In the genomic region with DNA sequence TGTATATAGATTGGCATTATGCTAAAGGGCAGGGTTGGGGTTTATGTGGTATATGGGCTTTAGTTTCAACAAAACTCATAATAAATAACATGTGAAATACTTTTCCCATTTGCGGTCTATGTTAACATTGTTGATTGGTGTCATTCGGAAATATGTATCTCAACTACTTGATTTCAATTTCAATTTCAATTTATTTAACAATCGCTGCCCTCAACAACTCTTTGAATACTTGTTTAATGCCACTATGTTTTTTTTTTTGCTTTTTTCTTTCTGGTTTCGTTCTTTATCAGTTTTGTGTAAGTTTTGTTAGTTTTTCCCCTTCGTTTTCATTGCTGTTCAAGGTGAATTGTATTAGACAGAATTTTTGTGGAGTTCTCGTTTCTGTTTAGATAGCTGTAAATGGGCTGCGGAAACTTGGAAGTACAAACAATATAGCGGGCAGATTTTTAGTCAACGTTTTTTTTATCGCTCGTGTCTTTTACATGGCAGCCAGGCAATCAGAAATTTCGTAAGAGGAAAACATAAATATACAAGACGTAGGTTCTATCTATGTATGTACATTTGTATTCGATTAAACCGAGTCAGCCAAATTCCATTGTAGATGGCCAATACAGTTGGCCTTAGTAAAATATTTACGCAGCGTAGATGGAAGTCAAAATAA, we compare ENCODE assay signal across 1 fruit fly cellular context.
TF ChIP-seq lines count a peak whose summit lies in the region.

No protein-coding gene starts in this region.

TF ChIP-seq in whole organism, embryonic, 481 proteins besides CTCF, POLR2A, EP300 and RAD21 (continued from another document):
- no peak for TF ChIP-seq CG17802 (tag; optimal IDR thresholded peaks at IDR 0.05; lab: Kevin White, UChicago)
- no peak for TF ChIP-seq Sin3A (optimal IDR thresholded peaks at IDR 0.05; lab: Kevin White, UChicago)
- peak; percentile 12 for TF ChIP-seq CG12769 (tag; optimal IDR thresholded peaks at IDR 0.05; lab: Kevin White, UChicago)
- no peak for TF ChIP-seq BEAF-32 (GFP tag; optimal IDR thresholded peaks at IDR 0.05; lab: Kevin White, UChicago)
- no peak for TF ChIP-seq vfl (GFP tag; optimal IDR thresholded peaks at IDR 0.05; lab: Kevin White, UChicago)
- TF ChIP-seq danr (GFP tag; IDR thresholded peaks at IDR 0.05; lab: Robert Waterston, UW): no peak
- TF ChIP-seq Ets97D (GFP tag; optimal IDR thresholded peaks at IDR 0.05; lab: Kevin White, UChicago): no peak
- no peak for TF ChIP-seq CG5180 (GFP tag; optimal IDR thresholded peaks at IDR 0.05; lab: Kevin White, UChicago)
- TF ChIP-seq NFAT (GFP tag; IDR thresholded peaks at IDR 0.05; lab: Robert Waterston, UW): no peak
- TF ChIP-seq dysf (GFP tag; IDR thresholded peaks at IDR 0.05; lab: Robert Waterston, UW): no peak
- TF ChIP-seq eyg (GFP tag; optimal IDR thresholded peaks at IDR 0.05; lab: Kevin White, UChicago): no peak
- TF ChIP-seq CG10321 (GFP tag; IDR thresholded peaks at IDR 0.05; lab: Robert Waterston, UW): 0 out of 2 replicates have a peak, but pooled peaks have one; percentile 27
- TF ChIP-seq peb (GFP tag; IDR thresholded peaks at IDR 0.05; lab: Robert Waterston, UW): no peak
- TF ChIP-seq slbo (GFP tag; IDR thresholded peaks at IDR 0.05; lab: Robert Waterston, UW): no peak
- TF ChIP-seq crol (GFP tag; IDR thresholded peaks at IDR 0.05; lab: Robert Waterston, UW): no peak
- no peak for TF ChIP-seq Deaf1 (tag; optimal IDR thresholded peaks at IDR 0.05; lab: Kevin White, UChicago)
- no peak for TF ChIP-seq CG13296 (GFP tag; optimal IDR thresholded peaks at IDR 0.05; lab: Kevin White, UChicago)
- TF ChIP-seq sens (GFP tag; lab: Kevin White, UChicago): peak; percentile 40
- no peak for TF ChIP-seq CG5953 (GFP tag; IDR thresholded peaks at IDR 0.05; lab: Robert Waterston, UW)
- no peak for TF ChIP-seq mld (GFP tag; IDR thresholded peaks at IDR 0.05; lab: Robert Waterston, UW; ENCODE audit: partially characterized antibody)
- no peak for TF ChIP-seq CoRest (tag; optimal IDR thresholded peaks at IDR 0.05; lab: Kevin White, UChicago)
- no peak for TF ChIP-seq CG2199 (GFP tag; IDR thresholded peaks at IDR 0.05; lab: Robert Waterston, UW)
- no peak for TF ChIP-seq CG14014 (GFP tag; IDR thresholded peaks at IDR 0.05; lab: Robert Waterston, UW)
- TF ChIP-seq CG3847 (GFP tag; IDR thresholded peaks at IDR 0.05; lab: Robert Waterston, UW): no peak
- no peak for TF ChIP-seq ato (GFP tag; IDR thresholded peaks at IDR 0.05; lab: Robert Waterston, UW; ENCODE audit: partially characterized antibody)
- peak; percentile 54 for TF ChIP-seq CG15601 (tag; optimal IDR thresholded peaks at IDR 0.05; lab: Kevin White, UChicago)
- no peak for TF ChIP-seq CG12219 (GFP tag; optimal IDR thresholded peaks at IDR 0.05; lab: Kevin White, UChicago)
- TF ChIP-seq CG12104 (GFP tag; optimal IDR thresholded peaks at IDR 0.05; lab: Kevin White, UChicago): no peak
- no peak for TF ChIP-seq CG32772 (GFP tag; IDR thresholded peaks at IDR 0.05; lab: Robert Waterston, UW)
- TF ChIP-seq Elba2 (GFP tag; optimal IDR thresholded peaks at IDR 0.05; lab: Kevin White, UChicago): no peak
- no peak for TF ChIP-seq CG11247 (GFP tag; IDR thresholded peaks at IDR 0.05; lab: Robert Waterston, UW)
- TF ChIP-seq CG3281 (GFP tag; optimal IDR thresholded peaks at IDR 0.05; lab: Kevin White, UChicago): peak; percentile 7
- TF ChIP-seq sug (tag; optimal IDR thresholded peaks at IDR 0.05; lab: Kevin White, UChicago): peak; percentile 24
- TF ChIP-seq dm (GFP tag; optimal IDR thresholded peaks at IDR 0.05; lab: Kevin White, UChicago): no peak
- TF ChIP-seq inv (GFP tag; IDR thresholded peaks at IDR 0.05; lab: Robert Waterston, UW; ENCODE audit: partially characterized antibody): no peak
- TF ChIP-seq E2f1 (GFP tag; IDR thresholded peaks at IDR 0.05; lab: Robert Waterston, UW): no peak
- TF ChIP-seq fd64A (GFP tag; optimal IDR thresholded peaks at IDR 0.05; lab: Kevin White, UChicago): no peak
- TF ChIP-seq Atf-2 (GFP tag; optimal IDR thresholded peaks at IDR 0.05; lab: Kevin White, UChicago): no peak
- peak; percentile 7 for TF ChIP-seq psq (GFP tag; optimal IDR thresholded peaks at IDR 0.05; lab: Kevin White, UChicago)
- no peak for TF ChIP-seq Six4 (GFP tag; optimal IDR thresholded peaks at IDR 0.05; lab: Kevin White, UChicago)
